Fruit fly (Drosophila melanogaster) whole organism, embryonic: ENCODE results near the gene Sfp93F.
A peak's percentile ranks its signal among the peaks of the same experiment; 100 is the strongest.

Source experiments
- Atf-2 ChIP-seq: fragments of 200-800 bp; sonication (Bioruptor generic); optimal IDR thresholded peaks from 2 replicates; lab custom pipeline; 2016; ENCODE audit warnings: missing biosample characterization, missing genetic modification characterization
- B-H2 ChIP-seq: fragments of 200-800 bp; sonication (Bioruptor generic); optimal IDR thresholded peaks from 2 replicates; lab custom pipeline; 2018; ENCODE audit warnings: missing biosample characterization, mild to moderate bottlenecking, missing genetic modification characterization
- Bdp1 ChIP-seq: fragments of 200-800 bp; sonication (Bioruptor generic); optimal IDR thresholded peaks from 3 replicates; lab custom pipeline; 2016; ENCODE audit warnings: missing biosample characterization, missing genetic modification characterization
- CG10274 ChIP-seq: fragments of 200-800 bp; sonication (Bioruptor generic); optimal IDR thresholded peaks from 3 replicates; lab custom pipeline; 2017; ENCODE audit warnings: missing biosample characterization, mild to moderate bottlenecking, missing genetic modification characterization
- CG11723 ChIP-seq: fragments of 200-800 bp; sonication (Bioruptor generic); optimal IDR thresholded peaks from 2 replicates; lab custom pipeline; 2017; ENCODE audit warnings: missing biosample characterization, mild to moderate bottlenecking, missing genetic modification characterization
- CG13296 ChIP-seq: fragments of 200-800 bp; sonication (Bioruptor generic); optimal IDR thresholded peaks from 3 replicates; lab custom pipeline; 2018; ENCODE audit warnings: missing biosample characterization, mild to moderate bottlenecking, missing genetic modification characterization
- CG16815 ChIP-seq: fragments of 200-800 bp; sonication (Bioruptor generic); optimal IDR thresholded peaks from 3 replicates; lab custom pipeline; 2017; ENCODE audit warnings: missing biosample characterization, mild to moderate bottlenecking, missing genetic modification characterization
- CG17361 ChIP-seq: fragments of 200-800 bp; sonication (Bioruptor generic); IDR thresholded peaks from 3 replicates; pipeline ENCODE4 v1.3.6; 2022; ENCODE audit warnings: missing biosample characterization, missing genetic modification characterization
- CG17612 ChIP-seq: fragments of 200-800 bp; sonication (Bioruptor generic); IDR thresholded peaks from 2 replicates; pipeline ENCODE4 v1.3.6; 2022; ENCODE audit warnings: missing biosample characterization, missing genetic modification characterization
- CG1832 ChIP-seq: fragments of 200-800 bp; sonication (Bioruptor generic); optimal IDR thresholded peaks from 2 replicates; lab custom pipeline; 2017; ENCODE audit warnings: missing biosample characterization, mild to moderate bottlenecking, missing genetic modification characterization, inconsistent platforms
- CG2129 ChIP-seq: fragments of 200-800 bp; sonication (Bioruptor generic); IDR thresholded peaks from 2 replicates; pipeline ENCODE4 v1.3.6; 2022; ENCODE audit warnings: missing biosample characterization, missing genetic modification characterization; ENCODE audit not compliant: partially characterized antibody
- CG2199 ChIP-seq: fragments of 200-800 bp; sonication (Bioruptor generic); IDR thresholded peaks from 3 replicates; pipeline ENCODE4 v1.3.6; 2022; ENCODE audit warnings: missing biosample characterization, missing genetic modification characterization
- CG32767 ChIP-seq: fragments of 200-800 bp; sonication (Bioruptor generic); IDR thresholded peaks from 2 replicates; pipeline ENCODE4 v1.3.6; 2022; ENCODE audit warnings: missing biosample characterization, missing genetic modification characterization
- CG4282 ChIP-seq: fragments of 200-800 bp; sonication (Bioruptor generic); optimal IDR thresholded peaks from 2 replicates; lab custom pipeline; 2016; ENCODE audit warnings: missing biosample characterization, missing genetic modification characterization
- CG4730 ChIP-seq: fragments of 200-800 bp; sonication (Bioruptor generic); IDR thresholded peaks from 2 replicates; pipeline ENCODE4 v1.3.6; 2022; ENCODE audit warnings: missing biosample characterization, missing genetic modification characterization
- CG7987 ChIP-seq: fragments of 200-800 bp; sonication (Bioruptor generic); optimal IDR thresholded peaks from 2 replicates; lab custom pipeline; 2018; ENCODE audit warnings: missing biosample characterization, mild to moderate bottlenecking, missing genetic modification characterization, moderate library complexity
- CG8290 ChIP-seq, 3 experiments: fragments of 200-800 bp; sonication (Bioruptor generic); optimal IDR thresholded peaks; 2 replicates each; lab custom pipeline; 2016 to 2019; ENCODE audit warnings: missing biosample characterization in 3 of 3, missing genetic modification characterization in 3 of 3, mild to moderate bottlenecking in 2 of 3, moderate library complexity in 1 of 3
- CG9932 ChIP-seq: fragments of 200-800 bp; sonication (Bioruptor generic); IDR thresholded peaks from 2 replicates; pipeline ENCODE4 v1.3.6; 2022; ENCODE audit warnings: missing biosample characterization, missing genetic modification characterization
- Camta ChIP-seq: fragments of 200-800 bp; sonication (Bioruptor generic); optimal IDR thresholded peaks from 2 replicates; lab custom pipeline; 2016; ENCODE audit warnings: missing biosample characterization, missing genetic modification characterization
- Chrac-16 ChIP-seq: fragments of 200-800 bp; sonication (Bioruptor generic); optimal IDR thresholded peaks from 3 replicates; lab custom pipeline; 2016; ENCODE audit warnings: missing biosample characterization, missing genetic modification characterization
- CrebB ChIP-seq: fragments of 200-800 bp; sonication (Bioruptor generic); optimal IDR thresholded peaks from 3 replicates; lab custom pipeline; 2018; ENCODE audit warnings: missing biosample characterization, mild to moderate bottlenecking, missing genetic modification characterization
- Dip3 ChIP-seq: fragments of 200-800 bp; sonication (Bioruptor generic); optimal IDR thresholded peaks from 3 replicates; lab custom pipeline; 2016; ENCODE audit warnings: missing biosample characterization, missing genetic modification characterization
- Dll ChIP-seq: fragments of 200-800 bp; sonication (Bioruptor generic); IDR thresholded peaks from 4 replicates; pipeline ENCODE4 v1.3.6; 2022; ENCODE audit warnings: missing biosample characterization, missing genetic modification characterization; ENCODE audit not compliant: partially characterized antibody
- Doc3 ChIP-seq: fragments of 200-800 bp; sonication (Bioruptor generic); IDR thresholded peaks from 3 replicates; pipeline ENCODE4 v1.3.6; 2022; ENCODE audit warnings: missing biosample characterization, missing genetic modification characterization; ENCODE audit not compliant: partially characterized antibody
- E2f1 ChIP-seq: fragments of 200-800 bp; sonication (Bioruptor generic); IDR thresholded peaks from 2 replicates; pipeline ENCODE4 v1.3.6; 2022; ENCODE audit warnings: missing biosample characterization, missing genetic modification characterization
- Lhr ChIP-seq: fragments of 200-800 bp; sonication (Bioruptor generic); optimal IDR thresholded peaks from 3 replicates; lab custom pipeline; 2017; ENCODE audit warnings: mild to moderate bottlenecking, missing biosample characterization, missing genetic modification reagents, missing genetic modification characterization
- Nf-YB ChIP-seq: fragments of 200-800 bp; sonication (Bioruptor generic); optimal IDR thresholded peaks from 3 replicates; lab custom pipeline; 2019; ENCODE audit warnings: missing biosample characterization, mild to moderate bottlenecking, missing genetic modification characterization, moderate library complexity
- Rfx ChIP-seq: fragments of 200-800 bp; sonication (Bioruptor generic); IDR thresholded peaks from 2 replicates; pipeline ENCODE4 v1.3.6; 2022; ENCODE audit warnings: missing biosample characterization, missing genetic modification characterization
- Six4 ChIP-seq: fragments of 200-800 bp; sonication (Bioruptor generic); optimal IDR thresholded peaks from 2 replicates; lab custom pipeline; 2016; ENCODE audit warnings: missing biosample characterization, missing genetic modification characterization
- Spps ChIP-seq: fragments of 200-800 bp; sonication (Bioruptor generic); optimal IDR thresholded peaks from 2 replicates; lab custom pipeline; 2018; ENCODE audit warnings: missing biosample characterization, mild to moderate bottlenecking, missing genetic modification characterization
- TFAM ChIP-seq: fragments of 200-800 bp; sonication (Bioruptor generic); optimal IDR thresholded peaks from 2 replicates; lab custom pipeline; 2017; ENCODE audit warnings: missing biosample characterization, missing genetic modification characterization, inconsistent platforms
- YL-1 ChIP-seq: fragments of 200-800 bp; sonication (Bioruptor generic); optimal IDR thresholded peaks from 3 replicates; lab custom pipeline; 2017; ENCODE audit warnings: missing biosample characterization, mild to moderate bottlenecking, missing genetic modification characterization
- btn ChIP-seq: fragments of 200-800 bp; sonication (Bioruptor generic); optimal IDR thresholded peaks from 2 replicates; lab custom pipeline; 2016; ENCODE audit warnings: missing biosample characterization, missing genetic modification characterization
- caup ChIP-seq: fragments of 200-800 bp; sonication (Bioruptor generic); optimal IDR thresholded peaks from 3 replicates; lab custom pipeline; 2017; ENCODE audit warnings: missing biosample characterization, mild to moderate bottlenecking, missing genetic modification characterization, moderate library complexity; ENCODE audit not compliant: severe bottlenecking
- da ChIP-seq: fragments of 200-800 bp; sonication (Bioruptor generic); optimal IDR thresholded peaks from 2 replicates; lab custom pipeline; 2016; ENCODE audit warnings: missing biosample characterization, missing genetic modification characterization
- fd96Cb ChIP-seq: fragments of 200-800 bp; sonication (Bioruptor generic); optimal IDR thresholded peaks from 2 replicates; lab custom pipeline; 2018; ENCODE audit warnings: missing biosample characterization, mild to moderate bottlenecking, missing genetic modification characterization, moderate library complexity
- gcm2 ChIP-seq: fragments of 200-800 bp; sonication (Bioruptor generic); optimal IDR thresholded peaks from 2 replicates; lab custom pipeline; 2016; ENCODE audit warnings: missing biosample characterization, missing genetic modification characterization
- gem ChIP-seq: fragments of 200-800 bp; sonication (Bioruptor generic); optimal IDR thresholded peaks from 2 replicates; lab custom pipeline; 2019; ENCODE audit warnings: missing biosample characterization, mild to moderate bottlenecking, missing genetic modification characterization, moderate library complexity
- ham ChIP-seq: fragments of 200-800 bp; sonication (Bioruptor generic); IDR thresholded peaks from 2 replicates; pipeline ENCODE4 v1.3.6; 2022; ENCODE audit warnings: missing biosample characterization, missing genetic modification characterization
- lbe ChIP-seq: fragments of 200-800 bp; sonication (Bioruptor generic); optimal IDR thresholded peaks from 2 replicates; lab custom pipeline; 2016; ENCODE audit warnings: missing biosample characterization, mild to moderate bottlenecking, missing genetic modification characterization
- lmd ChIP-seq: fragments of 200-800 bp; sonication (Bioruptor generic); IDR thresholded peaks from 2 replicates; pipeline ENCODE4 v1.3.6; 2022; ENCODE audit warnings: missing biosample characterization, missing genetic modification characterization
- maf-S ChIP-seq: fragments of 200-800 bp; sonication (Bioruptor generic); optimal IDR thresholded peaks from 2 replicates; lab custom pipeline; 2016; ENCODE audit warnings: missing biosample characterization, missing genetic modification characterization
- otp ChIP-seq: fragments of 200-800 bp; sonication (Bioruptor generic); IDR thresholded peaks from 3 replicates; pipeline ENCODE4, ENCODE4 v1.3.6; 2022; ENCODE audit warnings: missing biosample characterization, missing genetic modification characterization
- pho ChIP-seq: fragments of 200-800 bp; sonication (Bioruptor generic); optimal IDR thresholded peaks from 2 replicates; lab custom pipeline; 2016; ENCODE audit warnings: missing biosample characterization, missing genetic modification characterization
- psq ChIP-seq: fragments of 200-800 bp; sonication (Bioruptor generic); optimal IDR thresholded peaks from 2 replicates; lab custom pipeline; 2017; ENCODE audit warnings: missing biosample characterization, missing genetic modification characterization
- sens ChIP-seq: fragments of 200-800 bp; sonication (Bioruptor generic); peaks from one replicate; lab custom pipeline; 2016; ENCODE audit warnings: missing biosample characterization, missing genetic modification characterization
- sqz ChIP-seq: fragments of 200-800 bp; sonication (Bioruptor generic); optimal IDR thresholded peaks from 3 replicates; lab custom pipeline; 2018; ENCODE audit warnings: missing biosample characterization, mild to moderate bottlenecking, missing genetic modification characterization
- sr ChIP-seq: fragments of 200-800 bp; sonication (Bioruptor generic); IDR thresholded peaks from 3 replicates; pipeline ENCODE4 v1.3.6; 2022; ENCODE audit warnings: missing biosample characterization, missing genetic modification characterization
- tna ChIP-seq: fragments of 200-800 bp; sonication (Bioruptor generic); IDR thresholded peaks from 2 replicates; pipeline ENCODE4 v1.3.6; 2022; ENCODE audit warnings: missing biosample characterization, missing genetic modification characterization; ENCODE audit not compliant: partially characterized antibody
- usp ChIP-seq: fragments of >200 bp; optimal IDR thresholded peaks from 2 replicates; lab custom pipeline; 2017; ENCODE audit warnings: missing biosample characterization, missing genetic modification characterization
- wor ChIP-seq: fragments of 200-800 bp; sonication (Bioruptor generic); IDR thresholded peaks from 2 replicates; pipeline ENCODE4 v1.3.6; 2022; ENCODE audit warnings: missing biosample characterization, missing genetic modification characterization

Gene Sfp93F

dm6 chr3R:21781448-21781847, 45.4 kb upstream of the Sfp93F start (continued):
- TF ChIP-seq otp (GFP tag; lab: Robert Waterston, UW), result peak; percentile 36; the same call in 1 of the 3 replicates
- TF ChIP-seq CG2129, result no peak
- TF ChIP-seq Lhr, result no peak
- peak; percentile 55 for TF ChIP-seq Dip3 (GFP tag; lab: Kevin White, UChicago)
- peak; percentile 35 for TF ChIP-seq caup (GFP tag; lab: Kevin White, UChicago)
- peak; percentile 25 for TF ChIP-seq sqz (GFP tag; lab: Kevin White, UChicago)
- TF ChIP-seq E2f1 (GFP tag; lab: Robert Waterston, UW), result peak; percentile 70
- TF ChIP-seq CG17612, result no peak
- no peak for TF ChIP-seq CG2199
- no peak for TF ChIP-seq ham (GFP tag; lab: Robert Waterston, UW)
- TF ChIP-seq CG10274 (GFP tag; lab: Kevin White, UChicago), result peak; percentile 3
- TF ChIP-seq Bdp1 (GFP tag; lab: Kevin White, UChicago), result peak; percentile 51
- no peak; the same call in 1 of the 3 replicates for TF ChIP-seq CG17361 (GFP tag; lab: Robert Waterston, UW)
- no peak for TF ChIP-seq usp (GFP tag; lab: Kevin White, UChicago)
- TF ChIP-seq CG16815 (GFP tag; lab: Kevin White, UChicago), result peak; percentile 52
- peak; percentile 76 for TF ChIP-seq lmd
- peak; percentile 12 for TF ChIP-seq CG8290 (GFP tag; optimal IDR thresholded peaks at IDR 0.05; lab: Kevin White, UChicago)
- no peak for TF ChIP-seq CG8290 (tag; optimal IDR thresholded peaks at IDR 0.05; lab: Kevin White, UChicago)
- peak; percentile 51 for TF ChIP-seq pho (GFP tag; lab: Kevin White, UChicago)
- TF ChIP-seq Camta (GFP tag; lab: Kevin White, UChicago), result peak; percentile 69
- no peak for TF ChIP-seq CG11723
- TF ChIP-seq Rfx (GFP tag; lab: Robert Waterston, UW), result peak; percentile 75
- peak; percentile 33; the same call in 1 of the 2 replicates for TF ChIP-seq CG9932 (GFP tag; lab: Robert Waterston, UW)
- no peak for TF ChIP-seq Dll (GFP tag; lab: Robert Waterston, UW)
- no peak for TF ChIP-seq sr (GFP tag; lab: Robert Waterston, UW)
- peak; percentile 22 for TF ChIP-seq maf-S
- TF ChIP-seq fd96Cb (tag; lab: Kevin White, UChicago), result peak; percentile 59
- peak; percentile 95 for TF ChIP-seq sens
- peak; percentile 45 for TF ChIP-seq Six4 (GFP tag; lab: Kevin White, UChicago)
- TF ChIP-seq Spps (tag; lab: Kevin White, UChicago), result peak; percentile 51
- TF ChIP-seq Nf-YB (GFP tag; lab: Kevin White, UChicago), result peak; percentile 36
- peak; percentile 77 for TF ChIP-seq lbe (GFP tag; lab: Kevin White, UChicago)
- TF ChIP-seq CG4282, result peak; percentile 18
- TF ChIP-seq Doc3 (GFP tag; lab: Robert Waterston, UW), result no peak
- TF ChIP-seq gem, result no peak
- TF ChIP-seq Chrac-16, result peak; percentile 61
- no peak for TF ChIP-seq CG1832 (GFP tag; lab: Kevin White, UChicago)
- TF ChIP-seq CG32767 (GFP tag; lab: Robert Waterston, UW), result no peak; the same call in 1 of the 2 replicates
- no peak for TF ChIP-seq wor (GFP tag; lab: Robert Waterston, UW)
- no peak for TF ChIP-seq CrebB (tag; lab: Kevin White, UChicago)
- no peak for TF ChIP-seq TFAM (GFP tag; lab: Kevin White, UChicago)
- TF ChIP-seq psq (GFP tag; lab: Kevin White, UChicago), result peak; percentile 15
- no peak for TF ChIP-seq btn (GFP tag; lab: Kevin White, UChicago)
- TF ChIP-seq B-H2 (GFP tag; lab: Kevin White, UChicago), result no peak
- peak; percentile 20 for TF ChIP-seq Atf-2 (GFP tag; lab: Kevin White, UChicago)
- TF ChIP-seq tna (GFP tag; lab: Robert Waterston, UW), result no peak
- no peak for TF ChIP-seq YL-1 (GFP tag; lab: Kevin White, UChicago)
- no peak for TF ChIP-seq CG7987 (GFP tag; lab: Kevin White, UChicago)
- TF ChIP-seq CG4730 (GFP tag; lab: Robert Waterston, UW), result peak; percentile 27; the same call in 1 of the 2 replicates
- TF ChIP-seq CG13296, result peak; percentile 74
- TF ChIP-seq da (GFP tag; lab: Kevin White, UChicago), result no peak
- no peak for TF ChIP-seq gcm2 (GFP tag; lab: Kevin White, UChicago)
